Worm (Caenorhabditis elegans): ENCODE results near the gene T09A5.15.

T09A5.15 gene

ce11 chrII:7900190-7900672 is 42.5 kb downstream of the T09A5.15 start, which contains the start of gene rev-1 (continued):
- TF ChIP-seq nfya-2 (GFP tag; IDR thresholded peaks at IDR 0.05) (no peak), mes-4 (tag; optimal IDR thresholded peaks at IDR 0.05) (no peak), ekl-4 (GFP tag; IDR thresholded peaks at IDR 0.05) (0 out of 2 replicates have a peak, but pooled peaks have one; percentile 10)

- TF ChIP-seq let-526 (GFP tag; IDR thresholded peaks at IDR 0.05) (no peak), lin-40 (tag; optimal IDR thresholded peaks at IDR 0.05) (no peak), tbp1 (GFP tag; optimal IDR thresholded peaks at IDR 0.05) (no peak), sdz-38 (tag; optimal IDR thresholded peaks at IDR 0.05) (no peak), nhr-179 (tag; optimal IDR thresholded peaks at IDR 0.05) (no peak), snpc-4 (GFP tag; optimal IDR thresholded peaks at IDR 0.05) (no peak), snpc-4 (tag; optimal IDR thresholded peaks at IDR 0.05) (no peak), ceh-100 (GFP tag; IDR thresholded peaks at IDR 0.05) (no peak), egl-18 (GFP tag; IDR thresholded peaks at IDR 0.05) (no peak), ztf-28 (GFP tag; IDR thresholded peaks at IDR 0.05) (no peak), hlh-12 (tag; optimal IDR thresholded peaks at IDR 0.05) (no peak), unc-62 (GFP tag; optimal IDR thresholded peaks at IDR 0.05) (no peak), repo-1 (tag; optimal IDR thresholded peaks at IDR 0.05) (no peak), ztf-6 (GFP tag; IDR thresholded peaks at IDR 0.05) (no peak), xnd-1 (tag; optimal IDR thresholded peaks at IDR 0.05) (no peak), F57A8.1 (GFP tag; optimal IDR thresholded peaks at IDR 0.05) (no peak), hsf-1 (GFP tag; IDR thresholded peaks at IDR 0.05) (no peak), lir-1 (GFP tag; conservative IDR thresholded peaks at IDR 0.05) (no peak), lin-35 (GFP tag; optimal IDR thresholded peaks at IDR 0.05) (no peak), B0035.1 (tag; optimal IDR thresholded peaks at IDR 0.05) (no peak)
Measured at ce11 chrII:7900762-7901161, 43.0 kb downstream of the T09A5.15 start.

ce11 chrII:7901990-7902389 is 44.2 kb downstream of the T09A5.15 start:
- TF ChIP-seq Y56A3A.18 (GFP tag; IDR thresholded peaks at IDR 0.05) (no peak), Y53G8AR.9 (GFP tag; conservative IDR thresholded peaks at IDR 0.05) (no peak), nfyb-1 (GFP tag; IDR thresholded peaks at IDR 0.05) (no peak), F39B2.1 (GFP tag; IDR thresholded peaks at IDR 0.05) (no peak), ztf-25 (GFP tag; IDR thresholded peaks at IDR 0.05) (no peak), chd-7 (tag; optimal IDR thresholded peaks at IDR 0.05) (no peak), tbp1 (GFP tag; optimal IDR thresholded peaks at IDR 0.05) (no peak), xnd-1 (tag; optimal IDR thresholded peaks at IDR 0.05) (no peak), F49E8.2 (tag; optimal IDR thresholded peaks at IDR 0.05; ENCODE audit: insufficient read depth) (no peak), F55B11.4 (tag; optimal IDR thresholded peaks at IDR 0.05; ENCODE audit: borderline replicate concordance, insufficient read depth) (no peak), Y79H2A.3 (GFP tag; conservative IDR thresholded peaks at IDR 0.05) (no peak), lir-1 (GFP tag; conservative IDR thresholded peaks at IDR 0.05) (no peak), snpc-1.1 (tag; optimal IDR thresholded peaks at IDR 0.05; ENCODE audit: insufficient read depth) (no peak), unc-130 (GFP tag; optimal IDR thresholded peaks at IDR 0.05) (no peak), cebp-1 (GFP tag; IDR thresholded peaks at IDR 0.05) (no peak), cebp-1 (tag; optimal IDR thresholded peaks at IDR 0.05) (no peak), let-526 (GFP tag; IDR thresholded peaks at IDR 0.05) (no peak), lin-26 (GFP tag; IDR thresholded peaks at IDR 0.05) (no peak), hmg-1.2 (GFP tag; IDR thresholded peaks at IDR 0.05) (no peak)
